Worm (Caenorhabditis elegans): ENCODE measurements around the gene E01G4.6.

Gene E01G4.6

ce11 chrII:13521179-13521616, 39.0 kb downstream of the E01G4.6 start:
- no peak for TF ChIP-seq hmg-4 (GFP tag; optimal IDR thresholded peaks at IDR 0.05)
- TF ChIP-seq ceh-13 (GFP tag; optimal IDR thresholded peaks at IDR 0.05), result no peak
- TF ChIP-seq ama-1 (optimal IDR thresholded peaks at IDR 0.05), result no peak
- TF ChIP-seq hmbx-1 (tag; optimal IDR thresholded peaks at IDR 0.05), result no peak
- no peak for TF ChIP-seq tbx-37 (GFP tag; conservative IDR thresholded peaks at IDR 0.05)
- TF ChIP-seq F13C5.2 (tag; optimal IDR thresholded peaks at IDR 0.05), result no peak

- TF ChIP-seq hmg-4 (GFP tag; optimal IDR thresholded peaks at IDR 0.05) (peak; percentile 8), ama-1 (optimal IDR thresholded peaks at IDR 0.05) (peak; percentile 61), tra-4 (tag; optimal IDR thresholded peaks at IDR 0.05) (no peak)
These were observed 39.8 kb downstream of the E01G4.6 start for ce11 chrII:13521977-13522404.

ce11 chrII:13529131-13529530, 46.9 kb downstream of the E01G4.6 start:
- no peak for TF ChIP-seq ama-1 (optimal IDR thresholded peaks at IDR 0.05)
- no peak for TF ChIP-seq tra-4 (tag; optimal IDR thresholded peaks at IDR 0.05)
- no peak for TF ChIP-seq hmg-4 (GFP tag; optimal IDR thresholded peaks at IDR 0.05)

ce11 chrII:13530657-13531056, 48.5 kb downstream of the E01G4.6 start:
- TF ChIP-seq tbx-37 (GFP tag; conservative IDR thresholded peaks at IDR 0.05) (no peak), hmg-4 (GFP tag; optimal IDR thresholded peaks at IDR 0.05) (no peak), hmbx-1 (tag; optimal IDR thresholded peaks at IDR 0.05) (no peak), F13C5.2 (tag; optimal IDR thresholded peaks at IDR 0.05) (no peak), flt-1 (GFP tag; IDR thresholded peaks at IDR 0.05) (no peak), tra-4 (tag; optimal IDR thresholded peaks at IDR 0.05) (no peak), aly-1 (tag; optimal IDR thresholded peaks at IDR 0.05) (no peak), scrt-1 (GFP tag; IDR thresholded peaks at IDR 0.05) (no peak), ama-1 (optimal IDR thresholded peaks at IDR 0.05) (no peak), ceh-36 (tag; optimal IDR thresholded peaks at IDR 0.05) (no peak), pes-1 (GFP tag; IDR thresholded peaks at IDR 0.05) (no peak), hnd-1 (tag; optimal IDR thresholded peaks at IDR 0.05) (no peak), ceh-13 (GFP tag; optimal IDR thresholded peaks at IDR 0.05) (no peak), B0310.2 (tag; optimal IDR thresholded peaks at IDR 0.05) (no peak), tbx-11 (GFP tag; IDR thresholded peaks at IDR 0.05) (no peak)

ce11 chrII:13531118-13531517, 48.9 kb downstream of the E01G4.6 start, which contains the start of gene snx-14:
TSS of gene snx-14 (minus strand) at chrII:13531218.
- TF ChIP-seq ama-1 (optimal IDR thresholded peaks at IDR 0.05) (no peak), tra-4 (tag; optimal IDR thresholded peaks at IDR 0.05) (no peak), pes-1 (GFP tag; IDR thresholded peaks at IDR 0.05) (no peak), ceh-36 (tag; optimal IDR thresholded peaks at IDR 0.05) (no peak), hmbx-1 (tag; optimal IDR thresholded peaks at IDR 0.05) (no peak), ets-7 (tag; optimal IDR thresholded peaks at IDR 0.05) (no peak), scrt-1 (GFP tag; IDR thresholded peaks at IDR 0.05) (no peak), sea-1 (GFP tag; conservative IDR thresholded peaks at IDR 0.05) (no peak), tbx-37 (GFP tag; conservative IDR thresholded peaks at IDR 0.05) (no peak), ceh-13 (GFP tag; optimal IDR thresholded peaks at IDR 0.05) (no peak)

Measured in whole organism, early embryonic.